Worm (Caenorhabditis elegans) whole organism, L4 larva: ENCODE data around the gene asp-3.
A peak's percentile ranks its signal among the peaks of the same experiment; 100 is the strongest.

ENCODE experiments used
- F10B5.3 ChIP-seq: sonication (generic microtip); optimal IDR thresholded peaks from 2 replicates; lab custom pipeline; 2016; ENCODE audit warnings: mild to moderate bottlenecking, missing genetic modification characterization, missing compliant biosample characterization
- R02D3.7 ChIP-seq: fragments of 150-350 bp; sonication (generic microtip); optimal IDR thresholded peaks from 3 replicates; lab custom pipeline; 2014; ENCODE audit warnings: missing biosample characterization, missing genetic modification characterization
- T20F7.1 ChIP-seq: fragments of 200-800 bp; sonication (Bioruptor generic); optimal IDR thresholded peaks from 2 replicates; lab custom pipeline; 2018; ENCODE audit warnings: mild to moderate bottlenecking, missing genetic modification characterization, missing compliant biosample characterization
- Y48G9A.11 ChIP-seq: fragments of 200-800 bp; sonication (Bioruptor generic); IDR thresholded peaks from 2 replicates; pipeline ENCODE4 v1.3.6; 2022; ENCODE audit warnings: missing genetic modification reagents, missing genetic modification characterization, missing compliant biosample characterization
- ZK337.2 ChIP-seq: fragments of 200-800 bp; sonication (Bioruptor generic); IDR thresholded peaks from 2 replicates; pipeline ENCODE4 v1.3.6; 2022; ENCODE audit warnings: missing genetic modification reagents, missing genetic modification characterization, missing compliant biosample characterization
- ZK546.5 ChIP-seq, 2 experiments: sonication (generic microtip); optimal IDR thresholded peaks; 2 replicates each; lab custom pipeline; 2017; ENCODE audit warnings: missing biosample characterization in 2 of 2, missing genetic modification characterization in 2 of 2
- aha-1 ChIP-seq: fragments of 150-350 bp; peaks from one replicate; lab custom pipeline; 2014; ENCODE audit warnings: missing biosample characterization, missing genetic modification characterization
- ceh-20 ChIP-seq: fragments of 200-800 bp; sonication (Bioruptor generic); IDR thresholded peaks from 2 replicates; pipeline ENCODE4 v1.3.6; 2022; ENCODE audit warnings: missing genetic modification reagents, missing genetic modification characterization, missing compliant biosample characterization
- ceh-28 ChIP-seq: fragments of 150-350 bp; optimal IDR thresholded peaks from 2 replicates; lab custom pipeline; 2014; ENCODE audit warnings: missing biosample characterization, missing genetic modification reagents, missing genetic modification characterization
- ceh-62 ChIP-seq: sonication (generic microtip); optimal IDR thresholded peaks from 2 replicates; lab custom pipeline; 2017; ENCODE audit warnings: missing biosample characterization, missing genetic modification characterization
- daf-12 ChIP-seq: fragments of 150-350 bp; optimal IDR thresholded peaks from 2 replicates; lab custom pipeline; 2014; ENCODE audit warnings: missing biosample characterization, missing genetic modification reagents, missing genetic modification characterization
- daf-16 ChIP-seq, 3 experiments: sonication (generic microtip); optimal IDR thresholded peaks; 2 replicates each; lab custom pipeline; 2016 to 2017; ENCODE audit warnings: missing genetic modification characterization in 3 of 3, missing genetic modification reagents in 3 of 3, mild to moderate bottlenecking in 2 of 3, missing compliant biosample characterization in 2 of 3, missing biosample characterization in 1 of 3, moderate library complexity in 1 of 3
- dmd-6 ChIP-seq: fragments of 200-800 bp; sonication (Bioruptor generic); IDR thresholded peaks from 2 replicates; pipeline ENCODE4 v1.3.6; 2022; ENCODE audit warnings: missing genetic modification reagents, missing genetic modification characterization, missing compliant biosample characterization
- dmd-9 ChIP-seq: fragments of 200-800 bp; sonication (Bioruptor generic); IDR thresholded peaks from 2 replicates; pipeline ENCODE4 v1.3.6; 2022; ENCODE audit warnings: missing genetic modification reagents, missing genetic modification characterization, missing compliant biosample characterization
- dpl-1 ChIP-seq: fragments of 150-350 bp; optimal IDR thresholded peaks from 2 replicates; lab custom pipeline; 2014; ENCODE audit warnings: missing biosample characterization, missing genetic modification reagents, missing genetic modification characterization
- dve-1 ChIP-seq: sonication (generic microtip); optimal IDR thresholded peaks from 2 replicates; lab custom pipeline; 2017; ENCODE audit warnings: antibody characterized with exemption, mild to moderate bottlenecking, missing genetic modification characterization, missing compliant biosample characterization; ENCODE audit not compliant: insufficient read depth
- egl-43 ChIP-seq: fragments of 200-800 bp; sonication (Bioruptor generic); IDR thresholded peaks from 2 replicates; pipeline ENCODE4 v1.3.6; 2022; ENCODE audit warnings: missing genetic modification reagents, missing genetic modification characterization, missing compliant biosample characterization
- hlh-11 ChIP-seq: fragments of 200-800 bp; sonication (Bioruptor generic); optimal IDR thresholded peaks from 2 replicates; lab custom pipeline; 2018; ENCODE audit warnings: mild to moderate bottlenecking, missing genetic modification characterization, missing compliant biosample characterization
- hlh-30 ChIP-seq: sonication (generic microtip); optimal IDR thresholded peaks from 2 replicates; lab custom pipeline; 2017; ENCODE audit warnings: antibody characterized with exemption, mild to moderate bottlenecking, missing genetic modification characterization, missing compliant biosample characterization; ENCODE audit not compliant: insufficient read depth
- hmg-1.1 ChIP-seq: fragments of 200-800 bp; sonication (Bioruptor generic); IDR thresholded peaks from 2 replicates; pipeline ENCODE4 v1.3.6; 2022; ENCODE audit warnings: missing genetic modification reagents, missing genetic modification characterization, missing compliant biosample characterization
- lin-1 ChIP-seq: fragments of 200-800 bp; sonication (Bioruptor generic); IDR thresholded peaks from 2 replicates; pipeline ENCODE4 v1.3.6; 2022; ENCODE audit warnings: missing genetic modification reagents, missing genetic modification characterization, missing compliant biosample characterization
- lin-29 ChIP-seq: fragments of 200-800 bp; sonication (Bioruptor generic); IDR thresholded peaks from 2 replicates; pipeline ENCODE4 v1.3.6; 2022; ENCODE audit warnings: missing genetic modification reagents, missing genetic modification characterization, missing compliant biosample characterization
- lin-38 ChIP-seq: fragments of 200-800 bp; sonication (Bioruptor generic); IDR thresholded peaks from 2 replicates; pipeline ENCODE4 v1.3.6; 2022; ENCODE audit warnings: missing genetic modification reagents, missing genetic modification characterization, missing compliant biosample characterization
- madf-5 ChIP-seq, 2 experiments: fragments of 200-800 bp; sonication (Bioruptor generic); IDR thresholded peaks; 2 replicates each; pipeline ENCODE4 v1.3.6; 2022; ENCODE audit warnings: missing compliant biosample characterization in 2 of 2, missing genetic modification characterization in 2 of 2
- mdt-29 ChIP-seq: fragments of 200-800 bp; sonication (Bioruptor generic); IDR thresholded peaks from 2 replicates; pipeline ENCODE4 v1.3.6; 2022; ENCODE audit warnings: missing genetic modification reagents, missing genetic modification characterization, missing compliant biosample characterization
- nhr-10 ChIP-seq: fragments of 150-350 bp; optimal IDR thresholded peaks from 2 replicates; lab custom pipeline; 2014; ENCODE audit warnings: missing biosample characterization, missing genetic modification characterization
- nhr-102 ChIP-seq: sonication (generic microtip); optimal IDR thresholded peaks from 2 replicates; lab custom pipeline; 2016; ENCODE audit warnings: mild to moderate bottlenecking, missing genetic modification characterization, moderate library complexity, missing compliant biosample characterization
- nhr-28 ChIP-seq: fragments of 150-350 bp; optimal IDR thresholded peaks from 2 replicates; lab custom pipeline; 2014; ENCODE audit warnings: missing biosample characterization, missing genetic modification characterization
- nhr-48 ChIP-seq: sonication (generic microtip); optimal IDR thresholded peaks from 2 replicates; lab custom pipeline; 2016; ENCODE audit warnings: mild to moderate bottlenecking, missing genetic modification characterization, missing compliant biosample characterization
- nhr-77 ChIP-seq: fragments of 150-350 bp; optimal IDR thresholded peaks from 2 replicates; lab custom pipeline; 2014; ENCODE audit warnings: missing biosample characterization, missing genetic modification characterization
- pha-4 ChIP-seq, 2 experiments: fragments of 150-350 bp in 1 of 2; fragments of 200-800 bp in 1 of 2; sonication (Bioruptor generic) in 1 of 2; IDR thresholded peaks in 1 of 2; optimal IDR thresholded peaks in 1 of 2; 2 replicates each; pipeline versions ENCODE4 v1.3.6 to Lab custom; 2014 to 2022; ENCODE audit warnings: missing genetic modification characterization in 2 of 2, missing genetic modification reagents in 2 of 2, missing biosample characterization in 1 of 2, missing compliant biosample characterization in 1 of 2
- php-3 ChIP-seq: fragments of 200-800 bp; sonication (Bioruptor generic); IDR thresholded peaks from 2 replicates; pipeline ENCODE4 v1.3.6; 2022; ENCODE audit warnings: missing genetic modification reagents, missing genetic modification characterization, missing compliant biosample characterization
- pqm-1 ChIP-seq: sonication (generic microtip); optimal IDR thresholded peaks from 2 replicates; lab custom pipeline; 2017; ENCODE audit warnings: missing biosample characterization, missing genetic modification characterization
- rbr-2 ChIP-seq: sonication (generic microtip); optimal IDR thresholded peaks from 2 replicates; lab custom pipeline; 2016; ENCODE audit warnings: missing genotype, missing genetic modification characterization, missing compliant biosample characterization
- sdz-12 ChIP-seq: fragments of 200-800 bp; sonication (Bioruptor generic); optimal IDR thresholded peaks from 2 replicates; lab custom pipeline; 2018; ENCODE audit warnings: mild to moderate bottlenecking, missing genetic modification characterization, missing compliant biosample characterization
- set-16 ChIP-seq: fragments of 200-800 bp; sonication (Bioruptor generic); IDR thresholded peaks from 2 replicates; pipeline ENCODE4 v1.3.6; 2022; ENCODE audit warnings: missing genetic modification reagents, missing genetic modification characterization, missing compliant biosample characterization
- snpc-1.2 ChIP-seq: fragments of 200-800 bp; sonication (Bioruptor generic); IDR thresholded peaks from 2 replicates; pipeline ENCODE4 v1.3.6; 2022; ENCODE audit warnings: missing genetic modification reagents, missing genetic modification characterization, missing compliant biosample characterization
- tag-97 ChIP-seq: fragments of 200-800 bp; sonication (Bioruptor generic); IDR thresholded peaks from 2 replicates; pipeline ENCODE4 v1.3.6; 2022; ENCODE audit warnings: missing genetic modification characterization, missing compliant biosample characterization
- tra-1 ChIP-seq: fragments of 200-800 bp; sonication (Bioruptor generic); IDR thresholded peaks from 2 replicates; pipeline ENCODE4 v1.3.6; 2022; ENCODE audit warnings: missing genetic modification reagents, missing genetic modification characterization, missing compliant biosample characterization
- unc-62 ChIP-seq, 3 experiments: fragments of 150-350 bp in 1 of 3; sonication (generic microtip); optimal IDR thresholded peaks in 2 of 3; peaks in 1 of 3; 1 replicate in 1 of 3; 2 replicates in 2 of 3; lab custom pipeline; 2014 to 2017; ENCODE audit warnings: missing biosample characterization in 3 of 3, missing genetic modification characterization in 3 of 3, missing genetic modification reagents in 3 of 3, missing genotype in 1 of 3
- vab-7 ChIP-seq: fragments of 200-800 bp; sonication (Bioruptor generic); IDR thresholded peaks from 2 replicates; pipeline ENCODE4 v1.3.6; 2022; ENCODE audit warnings: missing genetic modification reagents, missing genetic modification characterization, missing compliant biosample characterization
- zag-1 ChIP-seq: fragments of 150-350 bp; optimal IDR thresholded peaks from 2 replicates; lab custom pipeline; 2014; ENCODE audit warnings: missing biosample characterization, missing genetic modification characterization
- ztf-7 ChIP-seq: fragments of 150-350 bp; optimal IDR thresholded peaks from 2 replicates; lab custom pipeline; 2014; ENCODE audit warnings: missing biosample characterization, missing genetic modification characterization

The asp-3 gene

DNA sequence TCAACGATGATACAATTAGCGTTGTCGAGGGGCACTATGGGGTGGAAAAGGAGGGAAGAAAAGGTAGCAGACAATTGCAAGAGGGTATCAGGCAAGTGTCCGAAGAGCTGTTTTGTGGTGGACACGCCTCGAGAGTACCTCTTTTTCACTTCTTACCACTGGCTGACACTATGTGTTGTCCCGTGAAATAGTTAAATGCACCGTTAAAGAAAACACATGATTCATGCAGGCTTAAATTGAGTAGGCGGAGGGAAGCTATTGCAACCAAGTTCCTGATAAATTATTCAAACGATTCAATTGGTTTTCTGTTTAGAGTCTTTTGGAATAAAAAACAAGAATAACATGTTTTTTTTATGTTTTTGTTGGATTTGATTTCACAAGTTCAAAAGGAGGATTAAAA lies 12.8 kb upstream of the asp-3 start, which contains the start of gene irk-1:
irk-1 (minus strand) TSS at position 101 of the 400 bp plus-strand sequence.
- TF ChIP-seq daf-12 (tag; lab: Kevin White, UChicago): no peak
- no peak for TF ChIP-seq ceh-62 (tag; lab: Kevin White, UChicago)
- no peak for TF ChIP-seq ceh-28
- no peak for TF ChIP-seq vab-7 (GFP tag; lab: Robert Waterston, UW)
- no peak for TF ChIP-seq ceh-20
- no peak for TF ChIP-seq lin-38 (GFP tag; lab: Robert Waterston, UW)
- TF ChIP-seq nhr-10 (tag; lab: Kevin White, UChicago): no peak
- TF ChIP-seq dmd-9 (GFP tag; lab: Robert Waterston, UW): no peak
- TF ChIP-seq lin-29 (GFP tag; lab: Robert Waterston, UW): no peak
- no peak for TF ChIP-seq egl-43 (GFP tag; lab: Robert Waterston, UW)
- no peak for TF ChIP-seq snpc-1.2 (GFP tag; lab: Robert Waterston, UW)
- no peak for TF ChIP-seq dmd-6 (GFP tag; lab: Robert Waterston, UW)
- no peak for TF ChIP-seq ZK337.2 (GFP tag; lab: Robert Waterston, UW)
- no peak for TF ChIP-seq zag-1 (tag; lab: Kevin White, UChicago)
- TF ChIP-seq lin-1 (GFP tag; lab: Robert Waterston, UW): no peak
- TF ChIP-seq tag-97: no peak

DNA sequence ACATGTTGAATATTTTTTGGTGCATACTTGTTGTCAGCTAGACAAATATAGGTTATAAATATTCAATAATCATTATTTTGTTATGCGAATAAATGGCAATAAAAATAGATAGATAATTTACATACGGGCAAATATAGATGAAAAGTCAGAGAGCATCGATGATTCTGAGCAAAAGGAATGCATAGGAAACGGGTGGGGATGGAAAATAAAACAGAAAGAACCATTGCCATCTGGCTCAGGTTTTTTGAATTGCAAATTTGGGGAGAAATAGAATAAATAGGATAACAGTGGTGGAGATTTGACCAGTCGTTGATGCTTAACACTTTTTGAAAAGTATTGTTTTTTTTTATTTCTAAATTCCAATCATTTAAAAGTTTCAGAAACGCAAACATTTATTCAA lies 8.0 kb upstream of the asp-3 start, which contains the start of gene idpp-6:
idpp-6 (plus strand) TSS at position 301 of the 400 bp plus-strand sequence.
- TF ChIP-seq Y48G9A.11 (GFP tag; lab: Robert Waterston, UW): no peak
- no peak for TF ChIP-seq pha-4 (GFP tag; IDR thresholded peaks at IDR 0.05; lab: Robert Waterston, UW)
- TF ChIP-seq pha-4 (tag; optimal IDR thresholded peaks at IDR 0.05; lab: Kevin White, UChicago): no peak
- TF ChIP-seq set-16: no peak
- no peak for TF ChIP-seq unc-62 (GFP tag; optimal IDR thresholded peaks at IDR 0.05 in 1 of 2; lab: Kevin White, UChicago)
- TF ChIP-seq unc-62 (tag; optimal IDR thresholded peaks at IDR 0.05; lab: Kevin White, UChicago): no peak
- TF ChIP-seq rbr-2: no peak
- no peak for TF ChIP-seq daf-12 (tag; lab: Kevin White, UChicago)
- no peak for TF ChIP-seq nhr-102
- TF ChIP-seq F10B5.3: no peak
- TF ChIP-seq R02D3.7 (tag; lab: Kevin White, UChicago): no peak

DNA sequence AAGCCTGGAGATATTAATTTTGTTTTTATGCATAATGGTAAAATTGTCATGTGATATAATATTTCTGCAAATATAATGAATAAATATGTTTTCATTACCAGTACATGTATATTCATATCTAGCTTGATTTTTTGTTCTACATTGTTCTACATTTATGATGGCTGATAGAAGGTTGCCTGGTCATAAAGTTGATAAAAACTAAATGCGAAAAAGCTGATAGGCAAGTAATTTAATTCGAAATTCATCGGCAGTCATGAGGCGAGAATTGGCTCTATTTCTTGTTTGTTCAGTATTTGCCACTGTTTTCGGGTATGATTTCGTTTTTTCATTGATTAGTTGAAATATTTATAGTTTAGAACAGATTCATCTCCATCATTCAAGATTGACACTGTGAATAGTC lies 6.7 kb upstream of the asp-3 start, which contains the start of gene bgal-2:
bgal-2 (plus strand) TSS at position 231 of the 400 bp plus-strand sequence.
- TF ChIP-seq nhr-77: peak; percentile 39
- no peak for TF ChIP-seq daf-16 (GFP tag; optimal IDR thresholded peaks at IDR 0.05; lab: Kevin White, UChicago)
- TF ChIP-seq daf-16 (tag; optimal IDR thresholded peaks at IDR 0.05; lab: Kevin White, UChicago): peak; percentile 79
- TF ChIP-seq pqm-1 (tag; lab: Kevin White, UChicago): peak; percentile 77
- no peak for TF ChIP-seq hmg-1.1 (GFP tag; lab: Robert Waterston, UW)
- TF ChIP-seq dmd-6 (GFP tag; lab: Robert Waterston, UW): 0 out of 2 replicates have a peak, but pooled peaks have one; percentile 31
- TF ChIP-seq ceh-28: no peak
- peak; percentile 40 for TF ChIP-seq dve-1
- peak; percentile 56 for TF ChIP-seq hlh-11 (tag; lab: Kevin White, UChicago)
- no peak for TF ChIP-seq unc-62 (GFP tag; optimal IDR thresholded peaks at IDR 0.05 in 1 of 2; lab: Kevin White, UChicago)
- no peak for TF ChIP-seq unc-62 (tag; optimal IDR thresholded peaks at IDR 0.05; lab: Kevin White, UChicago)
- TF ChIP-seq nhr-28 (tag; lab: Kevin White, UChicago): peak; percentile 57

DNA sequence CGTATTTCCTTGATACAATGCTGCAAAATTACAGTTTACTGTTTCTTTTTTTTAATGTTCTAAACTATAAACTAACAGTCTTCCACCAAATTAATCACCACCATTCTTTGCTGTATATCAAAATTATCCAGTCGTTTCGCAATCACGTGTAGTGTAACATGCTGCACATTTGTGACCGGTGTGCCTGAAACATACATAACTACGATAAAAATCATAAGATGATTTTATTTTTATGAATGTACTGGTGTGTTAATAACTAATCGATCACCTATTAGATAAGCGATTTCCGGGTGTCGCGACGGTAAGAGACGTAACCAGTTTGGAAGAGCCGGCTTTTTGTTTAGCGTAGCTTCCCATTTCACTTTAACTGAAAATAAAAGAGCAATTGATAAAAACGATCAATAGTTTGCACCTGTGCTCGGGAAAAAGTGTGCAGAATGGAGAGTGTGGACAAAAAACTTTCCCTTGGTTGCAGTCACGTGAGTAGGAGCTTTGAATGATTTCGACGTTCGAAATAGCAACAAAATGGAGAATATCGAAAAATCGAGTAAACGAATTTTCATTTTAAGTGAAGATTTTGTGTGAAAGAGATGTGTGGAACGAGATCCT lies 1.8 kb upstream of the asp-3 start, which contains the start of gene sgca-1:
sgca-1 (minus strand) TSS at position 584 of the 609 bp plus-strand sequence.
- TF ChIP-seq aha-1 (peak; percentile 53), ztf-7 (tag; lab: Kevin White, UChicago) (peak; percentile 6), hlh-30 (peak; percentile 63), madf-5 (GFP tag; IDR thresholded peaks at IDR 0.05; lab: Robert Waterston, UW) (no peak), tra-1 (GFP tag; lab: Robert Waterston, UW) (peak; percentile 47; the same call in 1 of the 2 replicates), dmd-6 (GFP tag; lab: Robert Waterston, UW) (peak; percentile 64), nhr-77 (peak; percentile 71), php-3 (GFP tag; lab: Robert Waterston, UW) (peak; percentile 92), daf-16 (GFP tag; optimal IDR thresholded peaks at IDR 0.05; lab: Kevin White, UChicago) (peak in 1 of 2 experiments; percentile 31), daf-16 (tag; optimal IDR thresholded peaks at IDR 0.05; lab: Kevin White, UChicago) (peak; percentile 85), ZK546.5 (tag; optimal IDR thresholded peaks at IDR 0.05; lab: Kevin White, UChicago) (no peak), nhr-48 (tag; lab: Kevin White, UChicago) (peak; percentile 56), dve-1 (peak; percentile 78), mdt-29 (GFP tag; lab: Robert Waterston, UW) (0 out of 2 replicates have a peak, but pooled peaks have one; percentile 21), T20F7.1 (GFP tag; lab: Kevin White, UChicago) (peak; percentile 41), ceh-62 (tag; lab: Kevin White, UChicago) (no peak), sdz-12 (GFP tag; lab: Kevin White, UChicago) (no peak), dpl-1 (no peak)
